Fruit fly (Drosophila melanogaster) whole organism, prepupa: ENCODE measurements around the gene Ir7e.

Source experiments
- Blimp-1 ChIP-seq: fragments of 200-800 bp; sonication (Bioruptor generic); optimal IDR thresholded peaks from 3 replicates; lab custom pipeline; 2017; ENCODE audit warnings: missing biosample characterization, missing genetic modification characterization, mild to moderate bottlenecking, moderate library complexity, missing genetic modification reagents
- CG10631 ChIP-seq: fragments of 200-800 bp; sonication (Bioruptor generic); optimal IDR thresholded peaks from 2 replicates; lab custom pipeline; 2016; ENCODE audit warnings: missing biosample characterization, missing genetic modification characterization
- CG10669 ChIP-seq: fragments of 200-800 bp; sonication (Bioruptor generic); optimal IDR thresholded peaks from 3 replicates; lab custom pipeline; 2018; ENCODE audit warnings: missing biosample characterization, mild to moderate bottlenecking, missing genetic modification characterization, moderate library complexity
- CG11762 ChIP-seq: fragments of 200-800 bp; sonication (Bioruptor generic); optimal IDR thresholded peaks from 3 replicates; lab custom pipeline; 2016; ENCODE audit warnings: missing biosample characterization, missing genetic modification characterization; ENCODE audit not compliant: insufficient read depth
- CG15336 ChIP-seq: fragments of 200-800 bp; sonication (Bioruptor generic); IDR thresholded peaks from 2 replicates; pipeline ENCODE4 v1.3.6; 2022; ENCODE audit warnings: missing biosample characterization, missing genetic modification characterization
- CG1621 ChIP-seq: fragments of 200-800 bp; sonication (Bioruptor generic); optimal IDR thresholded peaks from 3 replicates; lab custom pipeline; 2018; ENCODE audit warnings: missing biosample characterization, mild to moderate bottlenecking, missing genetic modification characterization
- CG16779 ChIP-seq: fragments of 200-800 bp; sonication (Bioruptor generic); optimal IDR thresholded peaks from 3 replicates; lab custom pipeline; 2017; ENCODE audit warnings: missing biosample characterization, mild to moderate bottlenecking, missing genetic modification characterization
- CG31627 ChIP-seq: fragments of 200-800 bp; sonication (Bioruptor generic); optimal IDR thresholded peaks from 3 replicates; lab custom pipeline; 2016; ENCODE audit warnings: missing biosample characterization, missing genetic modification characterization
- CG32006 ChIP-seq: fragments of 200-800 bp; sonication (Bioruptor generic); optimal IDR thresholded peaks from 3 replicates; lab custom pipeline; 2017; ENCODE audit warnings: missing biosample characterization, mild to moderate bottlenecking, missing genetic modification characterization
- CG34406 ChIP-seq: fragments of 200-800 bp; sonication (Bioruptor generic); optimal IDR thresholded peaks from 3 replicates; lab custom pipeline; 2016; ENCODE audit warnings: missing biosample characterization, missing genetic modification characterization
- CG6163 ChIP-seq: fragments of 200-800 bp; sonication (Bioruptor generic); IDR thresholded peaks from 3 replicates; pipeline ENCODE4 v1.3.6; 2022; ENCODE audit warnings: missing biosample characterization, missing genetic modification characterization
- CG6276 ChIP-seq: fragments of 200-800 bp; sonication (Bioruptor generic); optimal IDR thresholded peaks from 2 replicates; lab custom pipeline; 2017; ENCODE audit warnings: missing biosample characterization, mild to moderate bottlenecking, missing genetic modification characterization
- CG6792 ChIP-seq: fragments of 200-800 bp; sonication (Bioruptor generic); optimal IDR thresholded peaks from 3 replicates; lab custom pipeline; 2016; ENCODE audit warnings: missing biosample characterization, missing genetic modification characterization
- CG6808 ChIP-seq: fragments of 200-800 bp; sonication (Bioruptor generic); optimal IDR thresholded peaks from 3 replicates; lab custom pipeline; 2017; ENCODE audit warnings: missing biosample characterization, missing genetic modification characterization, mild to moderate bottlenecking, moderate library complexity, missing genetic modification reagents
- CG6854 ChIP-seq: fragments of 200-800 bp; sonication (Bioruptor generic); optimal IDR thresholded peaks from 2 replicates; lab custom pipeline; 2017; ENCODE audit warnings: missing biosample characterization, mild to moderate bottlenecking, missing genetic modification characterization
- CG8119 ChIP-seq: fragments of 200-800 bp; sonication (Bioruptor generic); IDR thresholded peaks from 3 replicates; pipeline ENCODE4 v1.3.6; 2022; ENCODE audit warnings: missing biosample characterization, missing genetic modification characterization
- CG8319 ChIP-seq: fragments of 200-800 bp; sonication (Bioruptor generic); optimal IDR thresholded peaks from 3 replicates; lab custom pipeline; 2016; ENCODE audit warnings: missing biosample characterization, missing genetic modification characterization
- CG9139 ChIP-seq: fragments of 200-800 bp; sonication (Bioruptor generic); optimal IDR thresholded peaks from 3 replicates; lab custom pipeline; 2017; ENCODE audit warnings: missing biosample characterization, mild to moderate bottlenecking, missing genetic modification characterization
- Eip78C ChIP-seq: fragments of 200-800 bp; sonication (Bioruptor generic); peaks from one replicate; lab custom pipeline; 2016; ENCODE audit warnings: missing biosample characterization, missing genetic modification characterization
- Eip93F ChIP-seq: fragments of 200-800 bp; sonication (Bioruptor generic); optimal IDR thresholded peaks from 2 replicates; lab custom pipeline; 2016; ENCODE audit warnings: missing biosample characterization, mild to moderate bottlenecking, missing genetic modification characterization
- Ets96B ChIP-seq: fragments of 200-800 bp; optimal IDR thresholded peaks from 2 replicates; lab custom pipeline; 2019; ENCODE audit warnings: missing biosample characterization, mild to moderate bottlenecking, missing genetic modification characterization, moderate library complexity
- Gug ChIP-seq: fragments of 200-800 bp; sonication (Bioruptor generic); IDR thresholded peaks from 2 replicates; pipeline ENCODE4 v1.3.6; 2022; ENCODE audit warnings: missing biosample characterization, missing genetic modification characterization
- Hr38 ChIP-seq: sonication (Bioruptor generic); optimal IDR thresholded peaks from 2 replicates; lab custom pipeline; 2016; ENCODE audit warnings: missing biosample characterization, missing genetic modification characterization
- Hr39 ChIP-seq: fragments of 200-800 bp; sonication (Bioruptor generic); optimal IDR thresholded peaks from 2 replicates; lab custom pipeline; 2016; ENCODE audit warnings: missing biosample characterization, missing genetic modification characterization
- Hr4 ChIP-seq: fragments of 200-800 bp; sonication (Bioruptor generic); optimal IDR thresholded peaks from 3 replicates; lab custom pipeline; 2016; ENCODE audit warnings: missing biosample characterization, missing genetic modification characterization
- Met ChIP-seq: fragments of 200-800 bp; sonication (Bioruptor generic); optimal IDR thresholded peaks from 3 replicates; lab custom pipeline; 2016; ENCODE audit warnings: missing biosample characterization, missing genetic modification characterization
- OdsH ChIP-seq: fragments of 200-800 bp; sonication (Bioruptor generic); optimal IDR thresholded peaks from 3 replicates; lab custom pipeline; 2016; ENCODE audit warnings: missing biosample characterization, missing genetic modification characterization
- Smox ChIP-seq: fragments of 200-800 bp; sonication (Bioruptor generic); optimal IDR thresholded peaks from 3 replicates; lab custom pipeline; 2016; ENCODE audit warnings: missing biosample characterization, missing genetic modification characterization
- Sox14 ChIP-seq: fragments of 200-800 bp; sonication (Bioruptor generic); optimal IDR thresholded peaks from 3 replicates; lab custom pipeline; 2016; ENCODE audit warnings: missing biosample characterization, missing genetic modification characterization
- Sox15 ChIP-seq: fragments of 200-800 bp; sonication (Bioruptor generic); optimal IDR thresholded peaks from 3 replicates; lab custom pipeline; 2016; ENCODE audit warnings: missing biosample characterization, missing genetic modification characterization
- achi ChIP-seq: fragments of 200-800 bp; sonication (Bioruptor generic); optimal IDR thresholded peaks from 3 replicates; lab custom pipeline; 2016; ENCODE audit warnings: missing biosample characterization, missing genetic modification characterization
- cyc ChIP-seq: fragments of 200-800 bp; sonication (Bioruptor generic); optimal IDR thresholded peaks from 3 replicates; lab custom pipeline; 2016; ENCODE audit warnings: missing biosample characterization, missing genetic modification characterization
- dac ChIP-seq: fragments of 200-800 bp; sonication (Bioruptor generic); optimal IDR thresholded peaks from 2 replicates; lab custom pipeline; 2017; ENCODE audit warnings: missing biosample characterization, mild to moderate bottlenecking, missing genetic modification characterization
- dsx ChIP-seq: fragments of 200-800 bp; optimal IDR thresholded peaks from 3 replicates; lab custom pipeline; 2019; ENCODE audit warnings: missing biosample characterization, mild to moderate bottlenecking, missing genetic modification characterization, moderate library complexity; ENCODE audit not compliant: poor library complexity, severe bottlenecking
- eg ChIP-seq: fragments of 200-800 bp; sonication (Bioruptor generic); IDR thresholded peaks from 3 replicates; pipeline ENCODE4 v1.3.6; 2022; ENCODE audit warnings: missing biosample characterization, missing genetic modification characterization
- esn ChIP-seq: fragments of 200-800 bp; sonication (Bioruptor generic); optimal IDR thresholded peaks from 2 replicates; lab custom pipeline; 2016; ENCODE audit warnings: missing biosample characterization, mild to moderate bottlenecking, missing genetic modification characterization, moderate library complexity
- fd59A ChIP-seq: fragments of 200-800 bp; sonication (Bioruptor generic); optimal IDR thresholded peaks from 2 replicates; lab custom pipeline; 2017; ENCODE audit warnings: missing biosample characterization, mild to moderate bottlenecking, missing genetic modification characterization, missing genetic modification reagents
- fd85E ChIP-seq: fragments of 200-800 bp; sonication (Bioruptor generic); optimal IDR thresholded peaks from 3 replicates; lab custom pipeline; 2016; ENCODE audit warnings: missing biosample characterization, missing genetic modification characterization
- fkh ChIP-seq: fragments of 200-800 bp; sonication (Bioruptor generic); optimal IDR thresholded peaks from 3 replicates; lab custom pipeline; 2017; ENCODE audit warnings: missing biosample characterization, mild to moderate bottlenecking, missing genetic modification characterization, moderate library complexity
- lz ChIP-seq: fragments of 200-800 bp; sonication (Bioruptor generic); optimal IDR thresholded peaks from 3 replicates; lab custom pipeline; 2016; ENCODE audit warnings: missing biosample characterization, missing genetic modification characterization
- net ChIP-seq: fragments of 200-800 bp; sonication (Bioruptor generic); optimal IDR thresholded peaks from 3 replicates; lab custom pipeline; 2016; ENCODE audit warnings: missing biosample characterization, missing genetic modification characterization
- pdm3 ChIP-seq: fragments of 200-800 bp; sonication (Bioruptor generic); optimal IDR thresholded peaks from 3 replicates; lab custom pipeline; 2016; ENCODE audit warnings: missing biosample characterization, missing genetic modification characterization
- salr ChIP-seq, 2 experiments: fragments of 200-800 bp; sonication (Bioruptor generic); optimal IDR thresholded peaks; 3 replicates each; lab custom pipeline; 2016 to 2018; ENCODE audit warnings: missing biosample characterization in 2 of 2, missing genetic modification characterization in 2 of 2, mild to moderate bottlenecking in 1 of 2
- spab ChIP-seq: fragments of 200-800 bp; sonication (Bioruptor generic); optimal IDR thresholded peaks from 2 replicates; lab custom pipeline; 2017; ENCODE audit warnings: missing biosample characterization, mild to moderate bottlenecking, missing genetic modification characterization, missing genetic modification reagents
- topi ChIP-seq: fragments of 200-800 bp; sonication (Bioruptor generic); optimal IDR thresholded peaks from 3 replicates; lab custom pipeline; 2016; ENCODE audit warnings: missing biosample characterization, missing genetic modification characterization
- vri ChIP-seq: fragments of 200-800 bp; sonication (Bioruptor generic); optimal IDR thresholded peaks from 3 replicates; lab custom pipeline; 2016; ENCODE audit warnings: missing biosample characterization, mild to moderate bottlenecking, missing genetic modification characterization

The Ir7e gene

DNA sequence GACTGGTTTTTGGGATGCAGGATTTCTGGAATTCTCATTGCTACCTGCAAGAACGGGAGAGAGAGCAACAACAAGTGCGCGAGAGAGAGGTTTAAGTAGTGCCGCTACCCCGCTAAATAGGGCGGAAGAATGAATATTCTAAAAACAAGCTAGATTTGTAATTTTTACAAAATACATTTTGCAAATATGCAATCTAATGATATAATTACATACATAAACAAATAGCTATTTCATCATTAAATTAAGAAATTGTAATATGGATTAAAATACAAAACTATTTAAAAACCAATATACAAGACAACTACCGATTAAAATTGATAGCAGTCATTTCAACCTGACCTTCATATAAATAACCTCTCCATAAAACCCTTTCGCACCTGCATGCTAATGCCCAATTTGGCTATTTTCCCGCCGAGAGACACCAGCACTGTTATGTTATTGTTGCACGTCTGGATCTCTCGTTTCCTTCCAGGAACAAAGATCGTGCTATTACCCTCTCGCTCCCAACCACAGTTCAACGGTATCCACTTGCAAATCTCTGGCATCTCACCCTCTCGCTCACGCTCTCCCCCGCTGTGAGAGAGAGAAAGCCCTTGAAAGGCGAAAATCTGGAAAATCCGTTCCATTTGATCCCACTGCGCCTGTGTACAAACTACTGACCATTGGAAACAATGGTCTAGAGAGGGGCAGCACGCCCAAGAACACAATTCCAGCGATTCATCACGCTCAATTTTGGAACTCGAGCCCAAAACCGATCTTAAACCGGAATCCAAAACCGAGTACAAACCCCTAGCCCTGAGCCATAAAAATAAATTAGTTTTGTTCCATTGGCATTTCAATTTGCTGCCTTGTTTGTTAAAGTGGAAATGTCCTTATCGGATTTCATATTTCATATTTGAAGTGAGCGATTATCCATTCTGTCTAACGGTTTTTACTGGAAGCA lies 10.4 kb upstream of the Ir7e start, which contains the start of gene Nek2 (continued):
- no peak for TF ChIP-seq net (GFP tag; lab: Kevin White, UChicago)
- TF ChIP-seq Eip93F, result no peak
- TF ChIP-seq achi, result peak; percentile 1
- no peak for TF ChIP-seq Hr4 (GFP tag; lab: Kevin White, UChicago)
- 0 out of 2 replicates have a peak, but pooled peaks have one; percentile 15 for TF ChIP-seq CG15336 (GFP tag; lab: Robert Waterston, UW)
- no peak for TF ChIP-seq fkh (GFP tag; lab: Kevin White, UChicago)
- no peak for TF ChIP-seq CG16779
- peak; percentile 6 for TF ChIP-seq Blimp-1 (GFP tag; lab: Kevin White, UChicago)
- no peak for TF ChIP-seq CG1621 (tag; lab: Kevin White, UChicago)
- TF ChIP-seq Gug, result no peak
- TF ChIP-seq CG8319 (GFP tag; lab: Kevin White, UChicago), result no peak
- TF ChIP-seq cyc (GFP tag; lab: Kevin White, UChicago), result no peak
- no peak for TF ChIP-seq salr (GFP tag; optimal IDR thresholded peaks at IDR 0.05; lab: Kevin White, UChicago)
- TF ChIP-seq dsx, result peak; percentile 36
- peak; percentile 31 for TF ChIP-seq CG32006 (GFP tag; lab: Kevin White, UChicago)
- no peak for TF ChIP-seq CG8119

DNA sequence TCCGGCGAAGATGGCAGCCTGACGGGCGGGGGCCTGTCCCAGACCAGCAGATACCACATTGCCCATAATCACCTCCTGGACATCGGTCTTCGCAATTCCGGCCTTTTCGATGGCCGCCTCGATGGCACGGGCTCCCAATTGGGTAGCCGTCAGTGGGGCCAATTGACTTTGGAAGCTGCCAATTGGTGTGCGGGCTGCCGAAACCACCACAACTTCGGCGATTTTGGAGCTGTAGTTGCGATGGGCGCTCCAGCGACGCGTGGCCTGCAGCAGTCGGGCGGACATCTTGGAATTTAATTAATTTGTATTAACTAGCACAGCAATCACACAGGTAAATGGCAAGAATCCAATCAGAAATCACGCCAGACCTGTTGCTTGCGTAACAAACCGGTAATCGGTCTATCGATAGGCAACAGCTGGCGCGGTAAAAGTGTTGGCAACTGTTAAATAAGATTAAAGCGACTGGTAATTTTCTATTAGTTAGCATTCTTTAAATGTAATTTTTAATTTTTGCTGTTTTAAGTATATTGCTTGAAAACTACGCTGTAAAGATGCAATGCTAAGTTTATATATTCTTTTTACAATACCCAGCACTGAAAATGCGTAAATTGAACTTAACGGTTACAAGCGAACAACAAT lies 7.0 kb upstream of the Ir7e start, which contains the start of gene Acat1:
Gene Acat1 (minus strand): TSS at position 400 of the 639 bp plus-strand sequence.
- TF ChIP-seq cyc (GFP tag; lab: Kevin White, UChicago), result peak; percentile 81
- TF ChIP-seq fkh (GFP tag; lab: Kevin White, UChicago), result no peak
- peak; percentile 49 for TF ChIP-seq Sox15
- TF ChIP-seq Hr39 (GFP tag; lab: Kevin White, UChicago), result peak; percentile 80
- peak; percentile 78 for TF ChIP-seq Smox
- no peak for TF ChIP-seq spab
- no peak for TF ChIP-seq fd59A (GFP tag; lab: Kevin White, UChicago)
- TF ChIP-seq Hr38 (GFP tag; lab: Kevin White, UChicago), result no peak
- TF ChIP-seq pdm3, result peak; percentile 86
- peak; percentile 79 for TF ChIP-seq OdsH
- TF ChIP-seq Hr4 (GFP tag; lab: Kevin White, UChicago), result peak; percentile 76
- peak; percentile 25 for TF ChIP-seq dac (GFP tag; lab: Kevin White, UChicago)
- peak; percentile 84 for TF ChIP-seq Met
- TF ChIP-seq CG10631 (GFP tag; lab: Kevin White, UChicago), result peak; percentile 84
- peak; percentile 22 for TF ChIP-seq Eip93F
- TF ChIP-seq salr (GFP tag; optimal IDR thresholded peaks at IDR 0.05; lab: Kevin White, UChicago), result peak in 1 of 2 experiments; percentile 49
- TF ChIP-seq CG34406 (GFP tag; lab: Kevin White, UChicago), result peak; percentile 57
- TF ChIP-seq eg, result peak; percentile 81
- peak; percentile 70 for TF ChIP-seq CG6792 (GFP tag; lab: Kevin White, UChicago)
- TF ChIP-seq CG6163 (GFP tag; lab: Robert Waterston, UW), result peak; percentile 82
- peak; percentile 94 for TF ChIP-seq Eip78C (GFP tag; lab: Kevin White, UChicago)
- peak; percentile 58 for TF ChIP-seq CG32006 (GFP tag; lab: Kevin White, UChicago)
- peak; percentile 86 for TF ChIP-seq lz (GFP tag; lab: Kevin White, UChicago)
- peak; percentile 1 for TF ChIP-seq CG6276 (GFP tag; lab: Kevin White, UChicago)
- peak; percentile 23 for TF ChIP-seq CG6808 (GFP tag; lab: Kevin White, UChicago)
- TF ChIP-seq Ets96B (tag; lab: Kevin White, UChicago), result peak; percentile 60
- no peak for TF ChIP-seq dsx
- TF ChIP-seq CG9139, result peak; percentile 14
- TF ChIP-seq CG6854 (GFP tag; lab: Kevin White, UChicago), result no peak
- peak; percentile 59 for TF ChIP-seq CG11762
- TF ChIP-seq CG10669 (GFP tag; lab: Kevin White, UChicago), result peak; percentile 71
- TF ChIP-seq fd85E, result peak; percentile 38
- TF ChIP-seq topi, result peak; percentile 84
- TF ChIP-seq achi, result peak; percentile 76
- peak; percentile 86 for TF ChIP-seq esn (GFP tag; lab: Kevin White, UChicago)
- peak; percentile 75 for TF ChIP-seq CG31627
- peak; percentile 94 for TF ChIP-seq vri (GFP tag; lab: Kevin White, UChicago)
- TF ChIP-seq Sox14 (GFP tag; lab: Kevin White, UChicago), result peak; percentile 79
